Worm (Caenorhabditis elegans) whole organism, mixed stage, embryonic: ENCODE data around the gene C30B5.6.

Experiments used
- lin-32 ChIP-seq: fragments of 200-800 bp; sonication (Bioruptor generic); optimal IDR thresholded peaks from 2 replicates; lab custom pipeline; 2018; ENCODE audit warnings: mild to moderate bottlenecking, missing genetic modification characterization, missing compliant biosample characterization
- nhr-12 ChIP-seq: fragments of 150-350 bp; optimal IDR thresholded peaks from 2 replicates; lab custom pipeline; 2014; ENCODE audit warnings: missing biosample characterization, missing genetic modification characterization
- unc-120 ChIP-seq: sonication (generic microtip); optimal IDR thresholded peaks from 2 replicates; lab custom pipeline; 2017; ENCODE audit warnings: missing genetic modification characterization, missing compliant biosample characterization; ENCODE audit not compliant: poor library complexity, severe bottlenecking

- TF ChIP-seq lin-32 (no peak), unc-120 (no peak), nhr-12 (tag; lab: Kevin White, UChicago) (no peak)
Measured at ce11 chrII:6192484-6192883, 30.0 kb downstream of the C30B5.6 start, which contains the start of gene cpb-2.
